Worm (Caenorhabditis elegans): ENCODE data around the gene F58H1.7.

DNA sequence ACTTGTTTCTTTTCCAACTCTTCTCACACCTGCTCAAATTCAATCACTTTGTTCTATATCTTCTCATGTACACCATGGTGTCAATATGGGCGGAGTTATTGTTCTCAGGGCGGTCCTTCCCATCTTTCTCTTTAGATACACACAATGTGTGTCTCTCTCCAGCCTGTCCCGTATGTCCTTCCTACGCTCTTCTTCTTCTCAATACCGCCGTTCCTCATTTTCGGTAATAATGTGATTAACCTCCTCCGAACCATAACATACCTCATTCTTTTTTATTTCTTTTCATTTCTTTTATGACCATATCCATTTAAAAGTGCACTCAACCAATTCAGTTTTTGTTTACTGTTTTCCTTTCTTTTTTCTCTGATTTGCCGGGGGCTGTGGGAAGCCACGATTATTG lies 9.0 kb downstream of the F58H1.7 start:
- TF ChIP-seq unc-62 (GFP tag; optimal IDR thresholded peaks at IDR 0.05) (no peak), nhr-12 (tag; optimal IDR thresholded peaks at IDR 0.05) (no peak), alr-1 (tag; optimal IDR thresholded peaks at IDR 0.05) (no peak), R02D3.7 (tag; optimal IDR thresholded peaks at IDR 0.05) (no peak), lin-39 (tag; optimal IDR thresholded peaks at IDR 0.05) (no peak), nhr-23 (tag; optimal IDR thresholded peaks at IDR 0.05) (no peak), elt-1 (tag; optimal IDR thresholded peaks at IDR 0.05) (no peak), zag-1 (tag; optimal IDR thresholded peaks at IDR 0.05) (no peak), ceh-16 (tag; optimal IDR thresholded peaks at IDR 0.05) (no peak), blmp-1 (tag; optimal IDR thresholded peaks at IDR 0.05; ENCODE audit: insufficient read depth) (no peak), lin-11 (tag; optimal IDR thresholded peaks at IDR 0.05) (no peak)
